Worm (Caenorhabditis elegans): ENCODE results near the gene F46G10.4.

Gene F46G10.4

ce11 chrX:13358573-13358972, 24.7 kb downstream of the F46G10.4 start (continued):
- no peak for TF ChIP-seq Y5F2A.4 (GFP tag; optimal IDR thresholded peaks at IDR 0.05)
- TF ChIP-seq zfp-3 (GFP tag; conservative IDR thresholded peaks at IDR 0.05), result no peak
- 0 out of 2 replicates have a peak, but pooled peaks have one; percentile 36 for TF ChIP-seq egl-43 (GFP tag; IDR thresholded peaks at IDR 0.05)
- TF ChIP-seq hmg-1.1 (GFP tag; IDR thresholded peaks at IDR 0.05), result peak; percentile 49
- no peak for TF ChIP-seq arid-1 (GFP tag; conservative IDR thresholded peaks at IDR 0.05)
- no peak for TF ChIP-seq T20F7.1 (GFP tag; optimal IDR thresholded peaks at IDR 0.05)
- TF ChIP-seq nhr-48 (tag; optimal IDR thresholded peaks at IDR 0.05), result peak; percentile 98
- no peak for TF ChIP-seq aly-2 (tag; optimal IDR thresholded peaks at IDR 0.05)
- no peak for TF ChIP-seq D1046.2 (GFP tag; IDR thresholded peaks at IDR 0.05)
- TF ChIP-seq ztf-7 (tag; optimal IDR thresholded peaks at IDR 0.05), result peak; percentile 49
- TF ChIP-seq nhr-76 (tag; optimal IDR thresholded peaks at IDR 0.05), result no peak
- TF ChIP-seq daf-8 (GFP tag; IDR thresholded peaks at IDR 0.05), result no peak
- no peak for TF ChIP-seq sdz-12 (GFP tag; optimal IDR thresholded peaks at IDR 0.05)
- TF ChIP-seq madf-9 (GFP tag; conservative IDR thresholded peaks at IDR 0.05), result 0 out of 2 replicates have a peak, but pooled peaks have one; percentile 34
- TF ChIP-seq egl-27 (tag; optimal IDR thresholded peaks at IDR 0.05), result peak; percentile 77
- no peak for TF ChIP-seq zag-1 (tag; optimal IDR thresholded peaks at IDR 0.05)
- TF ChIP-seq lin-1 (GFP tag; IDR thresholded peaks at IDR 0.05), result peak; percentile 76
- TF ChIP-seq fos-1 (tag; optimal IDR thresholded peaks at IDR 0.05), result peak; percentile 31
- peak; percentile 99 for TF ChIP-seq mxl-2 (GFP tag; conservative IDR thresholded peaks at IDR 0.05)
- no peak for TF ChIP-seq ama-1 (optimal IDR thresholded peaks at IDR 0.05)
- peak; percentile 77 to 94 for TF ChIP-seq mdl-1 (tag; optimal IDR thresholded peaks at IDR 0.05)
- TF ChIP-seq gei-8 (GFP tag; optimal IDR thresholded peaks at IDR 0.05), result peak; percentile 89
- TF ChIP-seq nhr-77 (tag; optimal IDR thresholded peaks at IDR 0.05), result peak; percentile 76
- TF ChIP-seq nhr-28 (tag; optimal IDR thresholded peaks at IDR 0.05), result peak; percentile 91
- no peak for TF ChIP-seq ceh-44 (GFP tag; IDR thresholded peaks at IDR 0.05)
- no peak for TF ChIP-seq nhr-41 (GFP tag; IDR thresholded peaks at IDR 0.05)
- no peak for TF ChIP-seq lin-13 (GFP tag; optimal IDR thresholded peaks at IDR 0.05)
- peak; percentile 94 for TF ChIP-seq tra-1 (GFP tag; IDR thresholded peaks at IDR 0.05)
- TF ChIP-seq nhr-102 (tag; optimal IDR thresholded peaks at IDR 0.05), result peak; percentile 83
- TF ChIP-seq lim-7 (GFP tag; IDR thresholded peaks at IDR 0.05), result no peak
- no peak for TF ChIP-seq daf-12 (tag; optimal IDR thresholded peaks at IDR 0.05)
- no peak for TF ChIP-seq F44E2.7 (GFP tag; IDR thresholded peaks at IDR 0.05)
- no peak for TF ChIP-seq lin-39 (tag; optimal IDR thresholded peaks at IDR 0.05)
- no peak for TF ChIP-seq lin-15B (tag; optimal IDR thresholded peaks at IDR 0.05)
- TF ChIP-seq ceh-32 (tag; optimal IDR thresholded peaks at IDR 0.05; ENCODE audit: poor library complexity), result no peak
- TF ChIP-seq daf-19 (GFP tag; conservative IDR thresholded peaks at IDR 0.05), result no peak
- no peak for TF ChIP-seq attf-4 (tag; optimal IDR thresholded peaks at IDR 0.05)
- no peak for TF ChIP-seq zfp-2 (tag; optimal IDR thresholded peaks at IDR 0.05)
- no peak for TF ChIP-seq lin-38 (GFP tag; IDR thresholded peaks at IDR 0.05)
- peak; percentile 68 for TF ChIP-seq T26A8.4 (GFP tag; IDR thresholded peaks at IDR 0.05)
- TF ChIP-seq spr-3 (GFP tag; optimal IDR thresholded peaks at IDR 0.05), result no peak
- TF ChIP-seq dve-1 (tag; optimal IDR thresholded peaks at IDR 0.05; ENCODE audit: insufficient read depth), result peak; percentile 89
- no peak for TF ChIP-seq Y75B8A.6 (GFP tag; IDR thresholded peaks at IDR 0.05)
- no peak for TF ChIP-seq F10B5.3 (tag; optimal IDR thresholded peaks at IDR 0.05)
- peak in 1 of 2 experiments; percentile 40 for TF ChIP-seq daf-16 (GFP tag; optimal IDR thresholded peaks at IDR 0.05)
- TF ChIP-seq daf-16 (tag; optimal IDR thresholded peaks at IDR 0.05), result peak; percentile 58
- peak; percentile 80 for TF ChIP-seq nhr-25 (tag; optimal IDR thresholded peaks at IDR 0.05; ENCODE audit: borderline replicate concordance, insufficient read depth)
- TF ChIP-seq nhr-10 (tag; optimal IDR thresholded peaks at IDR 0.05), result peak; percentile 94
- TF ChIP-seq Y48G9A.11 (GFP tag; IDR thresholded peaks at IDR 0.05), result no peak
- TF ChIP-seq unc-39 (tag; optimal IDR thresholded peaks at IDR 0.05), result no peak
- TF ChIP-seq F49E8.2 (tag; optimal IDR thresholded peaks at IDR 0.05; ENCODE audit: borderline replicate concordance), result no peak
- no peak for TF ChIP-seq tag-97 (GFP tag; IDR thresholded peaks at IDR 0.05)
